Fruit fly (Drosophila melanogaster) whole organism, pupa: Measurements from ENCODE around the gene mRpL40.
A peak's percentile ranks its signal among the peaks of the same experiment; 100 is the strongest.

Experiments
- CG10348 ChIP-seq: fragments of 200-800 bp; sonication (Bioruptor generic); IDR thresholded peaks from 2 replicates; pipeline ENCODE4 v1.3.6; 2022; ENCODE audit warnings: missing biosample characterization, missing genetic modification characterization
- CG12605 ChIP-seq: fragments of 200-800 bp; sonication (Bioruptor generic); IDR thresholded peaks from 2 replicates; pipeline ENCODE4 v1.3.6; 2022; ENCODE audit warnings: missing biosample characterization, missing genetic modification characterization
- CG13204 ChIP-seq: fragments of 200-800 bp; sonication (Bioruptor generic); optimal IDR thresholded peaks from 2 replicates; lab custom pipeline; 2018; ENCODE audit warnings: missing biosample characterization, mild to moderate bottlenecking, missing genetic modification characterization, moderate library complexity
- CG14655 ChIP-seq: fragments of 200-800 bp; sonication (Bioruptor generic); optimal IDR thresholded peaks from 3 replicates; lab custom pipeline; 2017; ENCODE audit warnings: mild to moderate bottlenecking, missing biosample characterization, missing genetic modification reagents, missing genetic modification characterization
- CG15710 ChIP-seq: fragments of 200-800 bp; sonication (Bioruptor generic); optimal IDR thresholded peaks from 2 replicates; lab custom pipeline; 2018; ENCODE audit warnings: missing biosample characterization, mild to moderate bottlenecking, missing genetic modification characterization, moderate library complexity
- CG17806 ChIP-seq: fragments of 200-800 bp; sonication (Bioruptor generic); optimal IDR thresholded peaks from 2 replicates; lab custom pipeline; 2018; ENCODE audit warnings: missing biosample characterization, mild to moderate bottlenecking, missing genetic modification characterization, moderate library complexity
- CG32121 ChIP-seq: fragments of 200-800 bp; sonication (Bioruptor generic); IDR thresholded peaks from 2 replicates; pipeline ENCODE4 v1.3.6; 2022; ENCODE audit warnings: missing biosample characterization, missing genetic modification characterization
- CG34367 ChIP-seq: fragments of 200-800 bp; sonication (Bioruptor generic); optimal IDR thresholded peaks from 2 replicates; lab custom pipeline; 2018; ENCODE audit warnings: missing biosample characterization, mild to moderate bottlenecking, missing genetic modification characterization
- CG4496 ChIP-seq: fragments of 200-800 bp; sonication (Bioruptor generic); IDR thresholded peaks from 3 replicates; pipeline ENCODE4 v1.3.6; 2022; ENCODE audit warnings: missing biosample characterization, missing genetic modification characterization
- CG8159 ChIP-seq: fragments of 200-800 bp; sonication (Bioruptor generic); optimal IDR thresholded peaks from 3 replicates; lab custom pipeline; 2018; ENCODE audit warnings: missing biosample characterization, mild to moderate bottlenecking, missing genetic modification characterization, moderate library complexity
- CG8301 ChIP-seq: fragments of 200-800 bp; sonication (Bioruptor generic); optimal IDR thresholded peaks from 2 replicates; lab custom pipeline; 2018; ENCODE audit warnings: missing biosample characterization, mild to moderate bottlenecking, missing genetic modification characterization
- CG9948 ChIP-seq: fragments of 200-800 bp; sonication (Bioruptor generic); optimal IDR thresholded peaks from 2 replicates; lab custom pipeline; 2018; ENCODE audit warnings: missing biosample characterization, mild to moderate bottlenecking, missing genetic modification characterization, moderate library complexity
- D1 ChIP-seq: fragments of 200-800 bp; sonication (Bioruptor generic); optimal IDR thresholded peaks from 2 replicates; lab custom pipeline; 2018; ENCODE audit warnings: missing biosample characterization, mild to moderate bottlenecking, missing genetic modification characterization, moderate library complexity
- EcR ChIP-seq: fragments of 200-800 bp; sonication (Bioruptor generic); optimal IDR thresholded peaks from 3 replicates; lab custom pipeline; 2019; ENCODE audit warnings: missing biosample characterization, missing genetic modification characterization, mild to moderate bottlenecking, moderate library complexity, missing genetic modification reagents
- Ets98B ChIP-seq: fragments of 200-800 bp; sonication (Bioruptor generic); IDR thresholded peaks from 2 replicates; pipeline ENCODE4 v1.3.6; 2022; ENCODE audit warnings: missing biosample characterization, missing genetic modification characterization
- Pif1A ChIP-seq: fragments of 200-800 bp; sonication (Bioruptor generic); optimal IDR thresholded peaks from 3 replicates; lab custom pipeline; 2016; ENCODE audit warnings: missing biosample characterization, missing genetic modification characterization
- Pif1B ChIP-seq: fragments of 200-800 bp; sonication (Bioruptor generic); optimal IDR thresholded peaks from 3 replicates; lab custom pipeline; 2016; ENCODE audit warnings: missing biosample characterization, missing genetic modification characterization
- Snoo ChIP-seq: fragments of 200-800 bp; sonication (Bioruptor generic); optimal IDR thresholded peaks from 3 replicates; lab custom pipeline; 2017; ENCODE audit warnings: missing biosample characterization, mild to moderate bottlenecking, missing genetic modification characterization, inconsistent platforms
- fd96Ca ChIP-seq: fragments of 200-800 bp; sonication (Bioruptor generic); IDR thresholded peaks from 3 replicates; pipeline ENCODE4 v1.3.6; 2022; ENCODE audit warnings: missing biosample characterization, missing genetic modification characterization
- gl ChIP-seq: fragments of 200-800 bp; sonication (Bioruptor generic); optimal IDR thresholded peaks from 2 replicates; lab custom pipeline; 2018; ENCODE audit warnings: missing biosample characterization, mild to moderate bottlenecking, missing genetic modification characterization
- rn ChIP-seq: fragments of 200-800 bp; sonication (Bioruptor generic); IDR thresholded peaks from 2 replicates; pipeline ENCODE4 v1.3.6; 2022; ENCODE audit warnings: missing biosample characterization, missing genetic modification characterization

mRpL40 gene

dm6 chr3R:11451207-11451841 is 43.6 kb downstream of the mRpL40 start, which contains the start of gene sals:
sals (minus strand) TSS chr3R:11451791.
- TF ChIP-seq CG15710 (tag; lab: Kevin White, UChicago), result no peak
- no peak for TF ChIP-seq CG9948 (tag; lab: Kevin White, UChicago)
- TF ChIP-seq D1, result no peak
- no peak for TF ChIP-seq Snoo
- TF ChIP-seq CG34367, result no peak
- no peak for TF ChIP-seq CG4496
- no peak for TF ChIP-seq Pif1A (GFP tag; lab: Kevin White, UChicago)
- no peak for TF ChIP-seq gl
- no peak for TF ChIP-seq fd96Ca (GFP tag; lab: Robert Waterston, UW)
- no peak for TF ChIP-seq CG14655 (GFP tag; lab: Kevin White, UChicago)
- no peak for TF ChIP-seq rn (GFP tag; lab: Robert Waterston, UW)
- TF ChIP-seq CG17806, result no peak
- no peak for TF ChIP-seq CG12605 (GFP tag; lab: Robert Waterston, UW)
- no peak for TF ChIP-seq Ets98B (GFP tag; lab: Robert Waterston, UW)
- TF ChIP-seq CG8159, result no peak
- no peak for TF ChIP-seq EcR
- no peak for TF ChIP-seq Pif1B (GFP tag; lab: Kevin White, UChicago)
- TF ChIP-seq CG13204 (GFP tag; lab: Kevin White, UChicago), result no peak

dm6 chr3R:11452041-11452440 is 44.3 kb downstream of the mRpL40 start:
- no peak for TF ChIP-seq fd96Ca (GFP tag; lab: Robert Waterston, UW)
- TF ChIP-seq CG12605 (GFP tag; lab: Robert Waterston, UW), result no peak
- TF ChIP-seq CG15710 (tag; lab: Kevin White, UChicago), result no peak
- no peak for TF ChIP-seq EcR
- no peak for TF ChIP-seq Pif1A (GFP tag; lab: Kevin White, UChicago)
- TF ChIP-seq CG8159, result no peak
- TF ChIP-seq CG4496, result peak; percentile 71

- TF ChIP-seq CG13204 (GFP tag; lab: Kevin White, UChicago) (no peak), CG12605 (GFP tag; lab: Robert Waterston, UW) (no peak), CG8159 (peak; percentile 24), fd96Ca (GFP tag; lab: Robert Waterston, UW) (0 out of 3 replicates have a peak, but pooled peaks have one; percentile 38), CG4496 (peak; percentile 45; the same call in 1 of the 3 replicates), CG17806 (peak; percentile 9), Ets98B (GFP tag; lab: Robert Waterston, UW) (no peak), Pif1B (GFP tag; lab: Kevin White, UChicago) (peak; percentile 7), gl (no peak), Pif1A (GFP tag; lab: Kevin White, UChicago) (peak; percentile 32), Snoo (peak; percentile 64), CG34367 (no peak), CG9948 (tag; lab: Kevin White, UChicago) (peak; percentile 26), CG15710 (tag; lab: Kevin White, UChicago) (no peak), CG8301 (tag; lab: Kevin White, UChicago) (no peak), CG32121 (GFP tag; lab: Robert Waterston, UW) (peak; percentile 48), EcR (no peak), rn (GFP tag; lab: Robert Waterston, UW) (no peak), CG10348 (GFP tag; lab: Robert Waterston, UW) (peak; percentile 28; the same call in 1 of the 2 replicates), CG14655 (GFP tag; lab: Kevin White, UChicago) (peak; percentile 37), D1 (no peak)
These were observed 46.6 kb downstream of the mRpL40 start for dm6 chr3R:11454210-11454904.

dm6 chr3R:11456539-11456938 is 48.8 kb downstream of the mRpL40 start:
- TF ChIP-seq Snoo (peak; percentile 58), CG8159 (peak; percentile 39), CG15710 (tag; lab: Kevin White, UChicago) (peak; percentile 28), Pif1A (GFP tag; lab: Kevin White, UChicago) (peak; percentile 36), CG13204 (GFP tag; lab: Kevin White, UChicago) (no peak)

DNA sequence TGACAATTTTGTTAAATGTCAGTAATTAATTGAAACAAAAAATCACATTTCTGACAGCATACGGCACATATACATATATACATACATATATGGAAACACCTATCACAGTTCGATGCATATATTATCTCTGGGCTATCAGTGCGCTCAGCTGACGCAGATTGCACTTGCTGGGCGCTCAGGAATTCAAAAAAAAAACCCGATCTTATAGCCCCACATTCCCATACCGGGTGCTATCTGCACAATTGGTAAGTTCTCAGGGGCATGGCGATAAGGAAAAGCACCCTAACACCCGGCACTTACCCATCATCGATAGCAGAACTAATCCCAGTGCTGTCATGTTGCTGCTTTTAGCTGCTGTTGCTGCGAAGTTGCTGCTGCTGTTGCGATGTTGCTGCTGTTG is 49.6 kb downstream of the mRpL40 start:
- TF ChIP-seq rn (GFP tag; lab: Robert Waterston, UW), result no peak
- no peak for TF ChIP-seq Pif1A (GFP tag; lab: Kevin White, UChicago)
- TF ChIP-seq D1, result no peak
- TF ChIP-seq CG10348 (GFP tag; lab: Robert Waterston, UW), result no peak
- TF ChIP-seq Ets98B (GFP tag; lab: Robert Waterston, UW), result no peak
- TF ChIP-seq Snoo, result no peak
- TF ChIP-seq CG12605 (GFP tag; lab: Robert Waterston, UW), result no peak
- TF ChIP-seq gl, result no peak
- no peak for TF ChIP-seq CG15710 (tag; lab: Kevin White, UChicago)
- TF ChIP-seq CG8159, result no peak
